Fruit fly (Drosophila melanogaster) whole organism, embryonic: ENCODE results near the gene CG14452.

Experiments
- Atf-2 ChIP-seq: fragments of 200-800 bp; sonication (Bioruptor generic); optimal IDR thresholded peaks from 2 replicates; lab custom pipeline; 2016; ENCODE audit warnings: missing biosample characterization, missing genetic modification characterization
- BEAF-32 ChIP-seq: fragments of 200-800 bp; sonication (Bioruptor generic); optimal IDR thresholded peaks from 3 replicates; lab custom pipeline; 2017; ENCODE audit warnings: missing biosample characterization, missing genetic modification characterization, mild to moderate bottlenecking, moderate library complexity, missing genetic modification reagents
- CG10267 ChIP-seq: fragments of 200-800 bp; sonication (Bioruptor generic); optimal IDR thresholded peaks from 2 replicates; lab custom pipeline; 2018; ENCODE audit warnings: missing biosample characterization, mild to moderate bottlenecking, missing genetic modification characterization, moderate library complexity
- CG10274 ChIP-seq: fragments of 200-800 bp; sonication (Bioruptor generic); optimal IDR thresholded peaks from 3 replicates; lab custom pipeline; 2017; ENCODE audit warnings: missing biosample characterization, mild to moderate bottlenecking, missing genetic modification characterization
- CG10959 ChIP-seq: fragments of 200-800 bp; sonication (Bioruptor generic); IDR thresholded peaks from 2 replicates; pipeline ENCODE4 v1.3.6; 2022; ENCODE audit warnings: missing biosample characterization, missing genetic modification characterization
- CG11560 ChIP-seq: fragments of 200-800 bp; sonication (Bioruptor generic); IDR thresholded peaks from 3 replicates; pipeline ENCODE4 v1.3.6; 2022; ENCODE audit warnings: missing biosample characterization, missing genetic modification characterization
- CG12219 ChIP-seq: fragments of 200-800 bp; sonication (Bioruptor generic); optimal IDR thresholded peaks from 3 replicates; lab custom pipeline; 2018; ENCODE audit warnings: missing biosample characterization, mild to moderate bottlenecking, missing genetic modification characterization
- CG13296 ChIP-seq: fragments of 200-800 bp; sonication (Bioruptor generic); optimal IDR thresholded peaks from 3 replicates; lab custom pipeline; 2018; ENCODE audit warnings: missing biosample characterization, mild to moderate bottlenecking, missing genetic modification characterization
- CG14014 ChIP-seq: fragments of 200-800 bp; sonication (Bioruptor generic); IDR thresholded peaks from 2 replicates; pipeline ENCODE4 v1.3.6; 2022; ENCODE audit warnings: missing biosample characterization, missing genetic modification characterization
- CG14667 ChIP-seq: fragments of 200-800 bp; sonication (Bioruptor generic); IDR thresholded peaks from 2 replicates; pipeline ENCODE4 v1.3.6; 2022; ENCODE audit warnings: missing biosample characterization, missing genetic modification characterization
- CG16815 ChIP-seq: fragments of 200-800 bp; sonication (Bioruptor generic); optimal IDR thresholded peaks from 3 replicates; lab custom pipeline; 2017; ENCODE audit warnings: missing biosample characterization, mild to moderate bottlenecking, missing genetic modification characterization
- CG17186 ChIP-seq: fragments of 200-800 bp; sonication (Bioruptor generic); optimal IDR thresholded peaks from 3 replicates; lab custom pipeline; 2017; ENCODE audit warnings: missing biosample characterization, missing genetic modification reagents, missing genetic modification characterization
- CG1792 ChIP-seq: fragments of 200-800 bp; sonication (Bioruptor generic); optimal IDR thresholded peaks from 2 replicates; lab custom pipeline; 2016; ENCODE audit warnings: missing biosample characterization, missing genetic modification characterization
- CG18262 ChIP-seq: fragments of 200-800 bp; optimal IDR thresholded peaks from 3 replicates; lab custom pipeline; 2019; ENCODE audit warnings: missing biosample characterization, mild to moderate bottlenecking, missing genetic modification characterization, moderate library complexity
- CG2120 ChIP-seq: fragments of 200-800 bp; sonication (Bioruptor generic); optimal IDR thresholded peaks from 3 replicates; lab custom pipeline; 2016; ENCODE audit warnings: missing biosample characterization, missing genetic modification characterization
- CG3065 ChIP-seq: fragments of 200-800 bp; sonication (Bioruptor generic); optimal IDR thresholded peaks from 2 replicates; lab custom pipeline; 2016; ENCODE audit warnings: missing biosample characterization, missing genetic modification characterization
- CG31441 ChIP-seq: fragments of 200-800 bp; sonication (Bioruptor generic); IDR thresholded peaks from 2 replicates; pipeline ENCODE4 v1.3.6; 2022; ENCODE audit warnings: missing biosample characterization, missing genetic modification characterization
- CG33557 ChIP-seq: fragments of 200-800 bp; sonication (Bioruptor generic); optimal IDR thresholded peaks from 2 replicates; lab custom pipeline; 2019; ENCODE audit warnings: missing biosample characterization, mild to moderate bottlenecking, missing genetic modification characterization, moderate library complexity
- CG3847 ChIP-seq: fragments of 200-800 bp; sonication (Bioruptor generic); IDR thresholded peaks from 2 replicates; pipeline ENCODE4 v1.3.6; 2022; ENCODE audit warnings: missing biosample characterization, missing genetic modification characterization
- CG9437 ChIP-seq: fragments of 200-800 bp; sonication (Bioruptor generic); optimal IDR thresholded peaks from 2 replicates; lab custom pipeline; 2018; ENCODE audit warnings: missing biosample characterization, mild to moderate bottlenecking, missing genetic modification characterization
- CG9727 ChIP-seq: fragments of 200-800 bp; sonication (Bioruptor generic); optimal IDR thresholded peaks from 3 replicates; lab custom pipeline; 2017; ENCODE audit warnings: missing biosample characterization, mild to moderate bottlenecking, missing genetic modification characterization
- Deaf1 ChIP-seq: fragments of 200-800 bp; optimal IDR thresholded peaks from 3 replicates; lab custom pipeline; 2019; ENCODE audit warnings: missing biosample characterization, mild to moderate bottlenecking, missing genetic modification characterization, moderate library complexity
- Dref ChIP-seq: fragments of 200-800 bp; sonication (Bioruptor generic); IDR thresholded peaks from 2 replicates; pipeline ENCODE4 v1.3.6; 2022; ENCODE audit warnings: missing biosample characterization, missing genetic modification characterization
- E2f1 ChIP-seq: fragments of 200-800 bp; sonication (Bioruptor generic); IDR thresholded peaks from 2 replicates; pipeline ENCODE4 v1.3.6; 2022; ENCODE audit warnings: missing biosample characterization, missing genetic modification characterization
- ERR ChIP-seq: fragments of 200-800 bp; sonication (Bioruptor generic); optimal IDR thresholded peaks from 2 replicates; lab custom pipeline; 2016; ENCODE audit warnings: missing biosample characterization, missing genetic modification characterization
- Hr78 ChIP-seq, 2 experiments: fragments of 200-800 bp in 1 of 2; fragments of >200 bp in 1 of 2; sonication (Bioruptor generic) in 1 of 2; optimal IDR thresholded peaks; 2 replicates each; lab custom pipeline; 2017 to 2019; ENCODE audit warnings: missing biosample characterization in 2 of 2, missing genetic modification characterization in 2 of 2, mild to moderate bottlenecking in 1 of 2, moderate library complexity in 1 of 2
- Max ChIP-seq: fragments of 200-800 bp; sonication (Bioruptor generic); optimal IDR thresholded peaks from 2 replicates; lab custom pipeline; 2016; ENCODE audit warnings: missing biosample characterization, mild to moderate bottlenecking, missing genetic modification characterization
- Med ChIP-seq: fragments of 200-800 bp; sonication (Bioruptor generic); peaks from one replicate; lab custom pipeline; 2016; ENCODE audit warnings: missing biosample characterization, missing genetic modification characterization, mild to moderate bottlenecking, inconsistent platforms, moderate library complexity
- NC2α ChIP-seq: fragments of 200-800 bp; sonication (Bioruptor generic); optimal IDR thresholded peaks from 2 replicates; lab custom pipeline; 2016; ENCODE audit warnings: missing biosample characterization, missing genetic modification characterization
- Poxn ChIP-seq: fragments of 200-800 bp; sonication (Bioruptor generic); IDR thresholded peaks from 2 replicates; pipeline ENCODE4 v1.3.6; 2022; ENCODE audit warnings: missing biosample characterization, missing genetic modification characterization
- Ravus ChIP-seq: fragments of 200-800 bp; sonication (Bioruptor generic); IDR thresholded peaks from 2 replicates; pipeline ENCODE4 v1.3.6; 2022; ENCODE audit warnings: missing biosample characterization, missing genetic modification characterization
- Rfx ChIP-seq: fragments of 200-800 bp; sonication (Bioruptor generic); IDR thresholded peaks from 2 replicates; pipeline ENCODE4 v1.3.6; 2022; ENCODE audit warnings: missing biosample characterization, missing genetic modification characterization
- Stat92E ChIP-seq, 3 experiments: fragments of >200 bp in 2 of 3; fragments of 200-800 bp in 1 of 3; sonication (Bioruptor generic) in 1 of 3; optimal IDR thresholded peaks; 2 replicates each; lab custom pipeline; 2017 to 2019; ENCODE audit warnings: missing biosample characterization in 3 of 3, missing genetic modification characterization in 3 of 3, mild to moderate bottlenecking in 1 of 3, moderate library complexity in 1 of 3
- Tbp ChIP-seq: fragments of >200 bp; optimal IDR thresholded peaks from 2 replicates; lab custom pipeline; 2018; ENCODE audit warnings: missing biosample characterization, missing genetic modification characterization
- bowl ChIP-seq: fragments of 200-800 bp; sonication (Bioruptor generic); IDR thresholded peaks from 2 replicates; pipeline ENCODE4 v1.3.6; 2022; ENCODE audit warnings: missing biosample characterization, missing genetic modification characterization
- bsh ChIP-seq, 2 experiments: fragments of 200-800 bp; sonication (Bioruptor generic); optimal IDR thresholded peaks; 2 replicates each; lab custom pipeline; 2017 to 2018; ENCODE audit warnings: mild to moderate bottlenecking in 2 of 2, missing biosample characterization in 2 of 2, missing genetic modification characterization in 2 of 2, moderate library complexity in 1 of 2
- cad ChIP-seq: fragments of >200 bp; optimal IDR thresholded peaks from 2 replicates; lab custom pipeline; 2017; ENCODE audit warnings: missing biosample characterization, missing genetic modification characterization
- dati ChIP-seq: fragments of 200-800 bp; sonication (Bioruptor generic); IDR thresholded peaks from 2 replicates; pipeline ENCODE4 v1.3.6; 2022; ENCODE audit warnings: missing biosample characterization, missing genetic modification characterization
- fd96Cb ChIP-seq: fragments of 200-800 bp; sonication (Bioruptor generic); optimal IDR thresholded peaks from 2 replicates; lab custom pipeline; 2018; ENCODE audit warnings: missing biosample characterization, mild to moderate bottlenecking, missing genetic modification characterization, moderate library complexity
- psq ChIP-seq: fragments of 200-800 bp; sonication (Bioruptor generic); optimal IDR thresholded peaks from 2 replicates; lab custom pipeline; 2017; ENCODE audit warnings: missing biosample characterization, missing genetic modification characterization
- rib ChIP-seq: fragments of 200-800 bp; sonication (Bioruptor generic); IDR thresholded peaks from 2 replicates; pipeline ENCODE4 v1.3.6; 2022; ENCODE audit warnings: missing biosample characterization, missing genetic modification characterization
- ro ChIP-seq: fragments of 200-800 bp; sonication (Bioruptor generic); IDR thresholded peaks from 2 replicates; pipeline ENCODE4 v1.3.6; 2022; ENCODE audit warnings: missing biosample characterization, missing genetic modification characterization
- run ChIP-seq: fragments of 200-800 bp; sonication (Bioruptor generic); optimal IDR thresholded peaks from 3 replicates; lab custom pipeline; 2018; ENCODE audit warnings: missing biosample characterization, mild to moderate bottlenecking, missing genetic modification characterization
- sim ChIP-seq: fragments of 200-800 bp; sonication (Bioruptor generic); IDR thresholded peaks from 2 replicates; pipeline ENCODE4 v1.3.6; 2022; ENCODE audit warnings: missing biosample characterization, missing genetic modification characterization
- tgo ChIP-seq: fragments of 200-800 bp; sonication (Bioruptor generic); IDR thresholded peaks from 3 replicates; pipeline ENCODE4 v1.3.6; 2022; ENCODE audit warnings: missing biosample characterization, missing genetic modification characterization
- tll ChIP-seq, 2 experiments: fragments of 200-800 bp in 1 of 2; fragments of >200 bp in 1 of 2; sonication (Bioruptor generic) in 1 of 2; optimal IDR thresholded peaks; 2 replicates each; lab custom pipeline; 2017 to 2019; ENCODE audit warnings: missing biosample characterization in 2 of 2, missing genetic modification characterization in 2 of 2, mild to moderate bottlenecking in 1 of 2, moderate library complexity in 1 of 2
- toy ChIP-seq: fragments of 200-800 bp; sonication (Bioruptor generic); IDR thresholded peaks from 2 replicates; pipeline ENCODE4 v1.3.6; 2022; ENCODE audit warnings: missing biosample characterization, missing genetic modification characterization
- unpg ChIP-seq: fragments of 200-800 bp; sonication (Bioruptor generic); optimal IDR thresholded peaks from 3 replicates; lab custom pipeline; 2018; ENCODE audit warnings: missing biosample characterization, mild to moderate bottlenecking, missing genetic modification characterization, moderate library complexity
- wek ChIP-seq: fragments of 200-800 bp; sonication (Bioruptor generic); optimal IDR thresholded peaks from 3 replicates; lab custom pipeline; 2018; ENCODE audit warnings: missing biosample characterization, mild to moderate bottlenecking, missing genetic modification characterization, moderate library complexity
- zfh1 ChIP-seq: fragments of 200-800 bp; sonication (Bioruptor generic); IDR thresholded peaks from 3 replicates; pipeline ENCODE4 v1.3.6; 2022; ENCODE audit warnings: missing biosample characterization, missing genetic modification characterization

The CG14452 gene

dm6 chr3L:22717137-22717767 lies 21.5 kb downstream of the CG14452 start, which contains the start of the genes ArfGAP3 and CG32452 (continued):
- TF ChIP-seq unpg (GFP tag; lab: Kevin White, UChicago) (peak; percentile 68), Tbp (GFP tag; lab: Kevin White, UChicago) (no peak), CG14014 (GFP tag; lab: Robert Waterston, UW) (peak; percentile 65), Max (GFP tag; lab: Kevin White, UChicago) (peak; percentile 83), CG1792 (GFP tag; lab: Kevin White, UChicago) (peak; percentile 44), psq (GFP tag; lab: Kevin White, UChicago) (no peak), CG2120 (GFP tag; lab: Kevin White, UChicago) (peak; percentile 82), dati (GFP tag; lab: Robert Waterston, UW) (no peak), wek (GFP tag; lab: Kevin White, UChicago) (peak; percentile 96), CG3065 (GFP tag; lab: Kevin White, UChicago) (peak; percentile 40), CG31441 (GFP tag; lab: Robert Waterston, UW) (peak; percentile 81), Stat92E (GFP tag; optimal IDR thresholded peaks at IDR 0.05; lab: Kevin White, UChicago) (peak in 1 of 3 experiments; percentile 28), Ravus (GFP tag; lab: Robert Waterston, UW) (no peak), CG9437 (GFP tag; lab: Kevin White, UChicago) (peak; percentile 81), CG10274 (no peak), ro (GFP tag; lab: Robert Waterston, UW) (no peak), Deaf1 (peak; percentile 76), zfh1 (GFP tag; lab: Robert Waterston, UW) (peak; percentile 77; the same call in 2 of the 3 replicates), cad (no peak), Dref (GFP tag; lab: Robert Waterston, UW) (peak; percentile 67), CG12219 (GFP tag; lab: Kevin White, UChicago) (peak; percentile 32), BEAF-32 (GFP tag; lab: Kevin White, UChicago) (peak; percentile 75), CG3847 (GFP tag; lab: Robert Waterston, UW) (peak; percentile 80), Atf-2 (GFP tag; lab: Kevin White, UChicago) (no peak), tll (GFP tag; optimal IDR thresholded peaks at IDR 0.05; lab: Kevin White, UChicago) (no peak), toy (GFP tag; lab: Robert Waterston, UW) (no peak), Poxn (GFP tag; lab: Robert Waterston, UW) (no peak), Hr78 (GFP tag; optimal IDR thresholded peaks at IDR 0.05; lab: Kevin White, UChicago) (no peak), Rfx (GFP tag; lab: Robert Waterston, UW) (peak; percentile 86), ERR (peak; percentile 34), NC2α (GFP tag; lab: Kevin White, UChicago) (no peak), tgo (GFP tag; lab: Robert Waterston, UW) (peak; percentile 61; the same call in 2 of the 3 replicates), CG9727 (peak; percentile 78), CG10267 (tag; lab: Kevin White, UChicago) (peak; percentile 91), CG16815 (GFP tag; lab: Kevin White, UChicago) (peak; percentile 51), CG33557 (GFP tag; lab: Kevin White, UChicago) (peak; percentile 61), CG10959 (GFP tag; lab: Robert Waterston, UW) (0 out of 2 replicates have a peak, but pooled peaks have one; percentile 36), run (peak; percentile 8), bsh (GFP tag; optimal IDR thresholded peaks at IDR 0.05; lab: Kevin White, UChicago) (peak in 1 of 2 experiments; percentile 64), CG17186 (peak; percentile 100), rib (peak; percentile 60; the same call in 1 of the 2 replicates), E2f1 (GFP tag; lab: Robert Waterston, UW) (peak; percentile 31; the same call in 1 of the 2 replicates), CG13296 (peak; percentile 68), Med (GFP tag; lab: Kevin White, UChicago) (peak; percentile 92), fd96Cb (tag; lab: Kevin White, UChicago) (peak; percentile 64), sim (GFP tag; lab: Robert Waterston, UW) (no peak), CG11560 (tag; lab: Robert Waterston, UW) (peak; percentile 98), bowl (no peak), CG14667 (GFP tag; lab: Robert Waterston, UW) (peak; percentile 58), CG18262 (tag; lab: Kevin White, UChicago) (peak; percentile 77)
